Fruit fly (Drosophila melanogaster): ENCODE measurements around the gene Gk2.

- TF ChIP-seq CG8478 (optimal IDR thresholded peaks at IDR 0.05) = no peak
- TF ChIP-seq Dll (optimal IDR thresholded peaks at IDR 0.05) = no peak
- no peak for TF ChIP-seq EcR (GFP tag; optimal IDR thresholded peaks at IDR 0.05)
These were observed 1.4 kb downstream of the Gk2 start for dm6 chr3L:1739522-1740128.

Data from whole organism.